Worm (Caenorhabditis elegans): ENCODE measurements around the gene srt-29.

DNA sequence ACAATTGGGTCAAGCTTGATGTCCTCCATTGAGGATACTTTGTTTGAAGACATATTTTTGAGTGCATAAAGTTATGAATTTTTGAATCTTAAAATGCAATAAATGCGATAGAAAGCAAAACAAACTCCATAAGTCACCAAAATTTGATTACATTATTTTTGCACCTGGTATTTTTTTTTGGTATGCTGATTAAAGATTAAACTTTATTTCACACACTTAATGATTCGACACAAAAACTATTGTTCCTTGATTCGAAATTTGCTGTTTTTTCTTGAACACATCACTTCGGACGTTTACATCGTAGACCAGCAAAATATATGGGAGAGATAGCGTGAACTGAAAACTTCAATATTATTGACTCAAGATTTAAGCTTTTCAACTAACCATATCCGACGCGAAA lies 21.3 kb upstream of the srt-29 start, which contains the start of gene srg-61:
- TF ChIP-seq jun-1 (tag; optimal IDR thresholded peaks at IDR 0.05) (no peak), ZK546.5 (tag; optimal IDR thresholded peaks at IDR 0.05) (no peak), aly-2 (tag; optimal IDR thresholded peaks at IDR 0.05) (no peak)

All from whole organism, L3 larva.